Worm (Caenorhabditis elegans): ENCODE measurements around the gene C24H11.5.

- TF ChIP-seq nhr-237 (tag; optimal IDR thresholded peaks at IDR 0.05) (no peak), nhr-23 (tag; optimal IDR thresholded peaks at IDR 0.05) (no peak), egl-27 (tag; optimal IDR thresholded peaks at IDR 0.05) (no peak), nhr-77 (tag; optimal IDR thresholded peaks at IDR 0.05) (no peak), ztf-11 (tag; optimal IDR thresholded peaks at IDR 0.05) (no peak), dmd-4 (tag; optimal IDR thresholded peaks at IDR 0.05) (no peak), elt-3 (tag; optimal IDR thresholded peaks at IDR 0.05) (no peak), ztf-4 (tag; optimal IDR thresholded peaks at IDR 0.05) (no peak), fos-1 (tag; optimal IDR thresholded peaks at IDR 0.05) (no peak)
Observed at ce11 chrIII:11816523-11817003, 36.5 kb downstream of the C24H11.5 start, which contains the start of gene C18D11.1.
